Worm (Caenorhabditis elegans) whole organism, midembryonic: Measurements from ENCODE around the gene gpx-4.

ENCODE experiments used
- T22C8.4 ChIP-seq: fragments of 200-800 bp; sonication (Bioruptor generic); IDR thresholded peaks from 2 replicates; pipeline ENCODE4 v1.3.6; 2022; ENCODE audit warnings: missing genetic modification characterization, missing compliant biosample characterization
- cog-1 ChIP-seq: sonication (generic microtip); optimal IDR thresholded peaks from 2 replicates; lab custom pipeline; 2016; ENCODE audit warnings: missing genetic modification characterization, missing compliant biosample characterization
- flt-1 ChIP-seq: fragments of 200-800 bp; sonication (Bioruptor generic); IDR thresholded peaks from 2 replicates; pipeline ENCODE4 v1.3.6; 2022; ENCODE audit warnings: missing genetic modification characterization, missing compliant biosample characterization
- klf-2 ChIP-seq: fragments of 200-800 bp; sonication (Bioruptor generic); conservative IDR thresholded peaks from 2 replicates; pipeline ENCODE4 v1.3.6; 2022; ENCODE audit warnings: missing genetic modification reagents, missing genetic modification characterization, missing compliant biosample characterization
- med-1 ChIP-seq: sonication (generic microtip); optimal IDR thresholded peaks from 2 replicates; lab custom pipeline; 2017; ENCODE audit warnings: missing genetic modification characterization, mild to moderate bottlenecking, missing compliant biosample characterization, antibody characterized with exemption, missing genetic modification reagents; ENCODE audit not compliant: insufficient read depth
- ztf-23 ChIP-seq: fragments of 200-800 bp; sonication (Bioruptor generic); IDR thresholded peaks from 2 replicates; pipeline ENCODE4 v1.3.6; 2022; ENCODE audit warnings: missing genetic modification reagents, missing genetic modification characterization, missing compliant biosample characterization

ce11 chrIV:2628171-2628570 lies 46.6 kb downstream of the gpx-4 start, which contains the start of gene ngn-1:
- TF ChIP-seq cog-1 (tag; lab: Kevin White, UChicago) = no peak
- no peak for TF ChIP-seq flt-1
- no peak for TF ChIP-seq ztf-23
- TF ChIP-seq klf-2 (GFP tag; lab: Robert Waterston, UW) = no peak
- TF ChIP-seq med-1 (GFP tag; lab: Kevin White, UChicago) = no peak
- no peak for TF ChIP-seq T22C8.4
